Worm (Caenorhabditis elegans) whole organism, L4 larva: Measurements from ENCODE around the gene R09A8.1.
A peak's percentile ranks its signal among the peaks of the same experiment; 100 is the strongest.

Source experiments
- F10B5.3 ChIP-seq: sonication (generic microtip); optimal IDR thresholded peaks from 2 replicates; lab custom pipeline; 2016; ENCODE audit warnings: mild to moderate bottlenecking, missing genetic modification characterization, missing compliant biosample characterization
- F26F4.8 ChIP-seq: fragments of 200-800 bp; sonication (Bioruptor generic); conservative IDR thresholded peaks from 2 replicates; pipeline ENCODE4 v1.3.6; 2022; ENCODE audit warnings: missing genetic modification characterization, missing compliant biosample characterization
- R02D3.7 ChIP-seq: fragments of 150-350 bp; sonication (generic microtip); optimal IDR thresholded peaks from 3 replicates; lab custom pipeline; 2014; ENCODE audit warnings: missing biosample characterization, missing genetic modification characterization
- Y48G9A.11 ChIP-seq: fragments of 200-800 bp; sonication (Bioruptor generic); IDR thresholded peaks from 2 replicates; pipeline ENCODE4 v1.3.6; 2022; ENCODE audit warnings: missing genetic modification reagents, missing genetic modification characterization, missing compliant biosample characterization
- Y5F2A.4 ChIP-seq: fragments of 200-800 bp; sonication (Bioruptor generic); optimal IDR thresholded peaks from 2 replicates; lab custom pipeline; 2018; ENCODE audit warnings: mild to moderate bottlenecking, missing genetic modification characterization, missing compliant biosample characterization
- aha-1 ChIP-seq: fragments of 150-350 bp; peaks from one replicate; lab custom pipeline; 2014; ENCODE audit warnings: missing biosample characterization, missing genetic modification characterization
- ceh-44 ChIP-seq: fragments of 200-800 bp; sonication (Bioruptor generic); IDR thresholded peaks from 2 replicates; pipeline ENCODE4 v1.3.6; 2022; ENCODE audit warnings: missing genetic modification reagents, missing genetic modification characterization, missing compliant biosample characterization
- ceh-62 ChIP-seq: sonication (generic microtip); optimal IDR thresholded peaks from 2 replicates; lab custom pipeline; 2017; ENCODE audit warnings: missing biosample characterization, missing genetic modification characterization
- ceh-82 ChIP-seq: sonication (generic microtip); optimal IDR thresholded peaks from 2 replicates; lab custom pipeline; 2017; ENCODE audit warnings: missing biosample characterization, missing genetic modification characterization
- cey-2 ChIP-seq: sonication (generic microtip); optimal IDR thresholded peaks from 3 replicates; lab custom pipeline; 2017; ENCODE audit warnings: missing genetic modification characterization, mild to moderate bottlenecking, missing compliant biosample characterization, antibody characterized with exemption, borderline replicate concordance; ENCODE audit not compliant: insufficient read depth
- daf-19 ChIP-seq: fragments of 200-800 bp; sonication (Bioruptor generic); conservative IDR thresholded peaks from 2 replicates; pipeline ENCODE4 v1.3.6; 2022; ENCODE audit warnings: missing genetic modification characterization, missing compliant biosample characterization
- daf-8 ChIP-seq: fragments of 200-800 bp; sonication (Bioruptor generic); IDR thresholded peaks from 2 replicates; pipeline ENCODE4 v1.3.6; 2022; ENCODE audit warnings: missing genetic modification characterization, missing compliant biosample characterization
- dmd-6 ChIP-seq: fragments of 200-800 bp; sonication (Bioruptor generic); IDR thresholded peaks from 2 replicates; pipeline ENCODE4 v1.3.6; 2022; ENCODE audit warnings: missing genetic modification reagents, missing genetic modification characterization, missing compliant biosample characterization
- dmd-8 ChIP-seq: fragments of 200-800 bp; sonication (Bioruptor generic); IDR thresholded peaks from 2 replicates; pipeline ENCODE4 v1.3.6; 2022; ENCODE audit warnings: missing genetic modification characterization, missing compliant biosample characterization
- dve-1 ChIP-seq: sonication (generic microtip); optimal IDR thresholded peaks from 2 replicates; lab custom pipeline; 2017; ENCODE audit warnings: antibody characterized with exemption, mild to moderate bottlenecking, missing genetic modification characterization, missing compliant biosample characterization; ENCODE audit not compliant: insufficient read depth
- egl-27 ChIP-seq: sonication (generic microtip); optimal IDR thresholded peaks from 3 replicates; lab custom pipeline; 2017; ENCODE audit warnings: missing biosample characterization, missing genetic modification reagents, missing genetic modification characterization
- egl-43 ChIP-seq: fragments of 200-800 bp; sonication (Bioruptor generic); IDR thresholded peaks from 2 replicates; pipeline ENCODE4 v1.3.6; 2022; ENCODE audit warnings: missing genetic modification reagents, missing genetic modification characterization, missing compliant biosample characterization
- fkh-10 ChIP-seq: fragments of 150-350 bp; optimal IDR thresholded peaks from 2 replicates; lab custom pipeline; 2014; ENCODE audit warnings: missing biosample characterization, missing genetic modification reagents, missing genetic modification characterization
- fos-1 ChIP-seq: fragments of 150-350 bp; optimal IDR thresholded peaks from 2 replicates; lab custom pipeline; 2014; ENCODE audit warnings: missing biosample characterization, missing genetic modification characterization
- gei-8 ChIP-seq: fragments of 200-800 bp; sonication (Bioruptor generic); optimal IDR thresholded peaks from 2 replicates; lab custom pipeline; 2018; ENCODE audit warnings: mild to moderate bottlenecking, missing genetic modification characterization, missing compliant biosample characterization
- hif-1 ChIP-seq, 2 experiments: sonication (generic microtip); optimal IDR thresholded peaks; 2 replicates each; lab custom pipeline; 2016 to 2017; ENCODE audit warnings: missing compliant biosample characterization in 2 of 2, missing genetic modification characterization in 2 of 2, missing genetic modification reagents in 2 of 2, missing genotype in 2 of 2, mild to moderate bottlenecking in 1 of 2
- hmg-1.1 ChIP-seq: fragments of 200-800 bp; sonication (Bioruptor generic); IDR thresholded peaks from 2 replicates; pipeline ENCODE4 v1.3.6; 2022; ENCODE audit warnings: missing genetic modification reagents, missing genetic modification characterization, missing compliant biosample characterization
- lin-1 ChIP-seq: fragments of 200-800 bp; sonication (Bioruptor generic); IDR thresholded peaks from 2 replicates; pipeline ENCODE4 v1.3.6; 2022; ENCODE audit warnings: missing genetic modification reagents, missing genetic modification characterization, missing compliant biosample characterization
- lin-15B ChIP-seq: fragments of 150-350 bp; sonication (generic microtip); optimal IDR thresholded peaks from 3 replicates; lab custom pipeline; 2014; ENCODE audit warnings: missing biosample characterization, missing genetic modification characterization
- lin-29 ChIP-seq: fragments of 200-800 bp; sonication (Bioruptor generic); IDR thresholded peaks from 2 replicates; pipeline ENCODE4 v1.3.6; 2022; ENCODE audit warnings: missing genetic modification reagents, missing genetic modification characterization, missing compliant biosample characterization
- lin-38 ChIP-seq: fragments of 200-800 bp; sonication (Bioruptor generic); IDR thresholded peaks from 2 replicates; pipeline ENCODE4 v1.3.6; 2022; ENCODE audit warnings: missing genetic modification reagents, missing genetic modification characterization, missing compliant biosample characterization
- lin-39 ChIP-seq: fragments of 150-350 bp; optimal IDR thresholded peaks from 2 replicates; lab custom pipeline; 2014; ENCODE audit warnings: missing biosample characterization, missing genetic modification reagents, missing genetic modification characterization
- lsy-2 ChIP-seq, 2 experiments: fragments of 150-350 bp in 1 of 2; sonication (generic microtip) in 1 of 2; optimal IDR thresholded peaks; 2 replicates each; lab custom pipeline; 2014 to 2017; ENCODE audit warnings: missing biosample characterization in 2 of 2, missing genetic modification characterization in 2 of 2
- mdl-1 ChIP-seq, 2 experiments: fragments of 150-350 bp in 1 of 2; sonication (generic microtip) in 1 of 2; optimal IDR thresholded peaks; 2 replicates each; lab custom pipeline; 2014 to 2017; ENCODE audit warnings: missing biosample characterization in 2 of 2, missing genetic modification characterization in 2 of 2
- mep-1 ChIP-seq: fragments of 150-350 bp; sonication (generic microtip); optimal IDR thresholded peaks from 3 replicates; lab custom pipeline; 2014; ENCODE audit warnings: missing biosample characterization, missing genetic modification characterization
- mxl-2 ChIP-seq: fragments of 200-800 bp; sonication (Bioruptor generic); conservative IDR thresholded peaks from 2 replicates; pipeline ENCODE4 v1.3.6; 2022; ENCODE audit warnings: missing genetic modification reagents, missing genetic modification characterization, missing compliant biosample characterization
- mxl-3 ChIP-seq: fragments of 200-800 bp; sonication (Bioruptor generic); optimal IDR thresholded peaks from 2 replicates; lab custom pipeline; 2018; ENCODE audit warnings: mild to moderate bottlenecking, missing genetic modification characterization, missing compliant biosample characterization
- nhr-10 ChIP-seq: fragments of 150-350 bp; optimal IDR thresholded peaks from 2 replicates; lab custom pipeline; 2014; ENCODE audit warnings: missing biosample characterization, missing genetic modification characterization
- nhr-102 ChIP-seq: sonication (generic microtip); optimal IDR thresholded peaks from 2 replicates; lab custom pipeline; 2016; ENCODE audit warnings: mild to moderate bottlenecking, missing genetic modification characterization, moderate library complexity, missing compliant biosample characterization
- nhr-28 ChIP-seq: fragments of 150-350 bp; optimal IDR thresholded peaks from 2 replicates; lab custom pipeline; 2014; ENCODE audit warnings: missing biosample characterization, missing genetic modification characterization
- nhr-41 ChIP-seq: fragments of 200-800 bp; sonication (Bioruptor generic); IDR thresholded peaks from 2 replicates; pipeline ENCODE4 v1.3.6; 2022; ENCODE audit warnings: missing genetic modification reagents, missing genetic modification characterization, missing compliant biosample characterization
- nhr-42 ChIP-seq: fragments of 200-800 bp; sonication (Bioruptor generic); IDR thresholded peaks from 2 replicates; pipeline ENCODE4 v1.3.6; 2022; ENCODE audit warnings: missing genetic modification characterization, missing compliant biosample characterization
- nhr-48 ChIP-seq: sonication (generic microtip); optimal IDR thresholded peaks from 2 replicates; lab custom pipeline; 2016; ENCODE audit warnings: mild to moderate bottlenecking, missing genetic modification characterization, missing compliant biosample characterization
- pha-4 ChIP-seq, 2 experiments: fragments of 150-350 bp in 1 of 2; fragments of 200-800 bp in 1 of 2; sonication (Bioruptor generic) in 1 of 2; IDR thresholded peaks in 1 of 2; optimal IDR thresholded peaks in 1 of 2; 2 replicates each; pipeline versions ENCODE4 v1.3.6 to Lab custom; 2014 to 2022; ENCODE audit warnings: missing genetic modification characterization in 2 of 2, missing genetic modification reagents in 2 of 2, missing biosample characterization in 1 of 2, missing compliant biosample characterization in 1 of 2
- php-3 ChIP-seq: fragments of 200-800 bp; sonication (Bioruptor generic); IDR thresholded peaks from 2 replicates; pipeline ENCODE4 v1.3.6; 2022; ENCODE audit warnings: missing genetic modification reagents, missing genetic modification characterization, missing compliant biosample characterization
- rbr-2 ChIP-seq: sonication (generic microtip); optimal IDR thresholded peaks from 2 replicates; lab custom pipeline; 2016; ENCODE audit warnings: missing genotype, missing genetic modification characterization, missing compliant biosample characterization
- sdz-12 ChIP-seq: fragments of 200-800 bp; sonication (Bioruptor generic); optimal IDR thresholded peaks from 2 replicates; lab custom pipeline; 2018; ENCODE audit warnings: mild to moderate bottlenecking, missing genetic modification characterization, missing compliant biosample characterization
- set-16 ChIP-seq: fragments of 200-800 bp; sonication (Bioruptor generic); IDR thresholded peaks from 2 replicates; pipeline ENCODE4 v1.3.6; 2022; ENCODE audit warnings: missing genetic modification reagents, missing genetic modification characterization, missing compliant biosample characterization
- spr-1 ChIP-seq: sonication (generic microtip); optimal IDR thresholded peaks from 2 replicates; lab custom pipeline; 2016; ENCODE audit warnings: mild to moderate bottlenecking, missing genetic modification characterization, missing compliant biosample characterization
- spr-3 ChIP-seq: fragments of 200-800 bp; sonication (Bioruptor generic); optimal IDR thresholded peaks from 2 replicates; lab custom pipeline; 2018; ENCODE audit warnings: mild to moderate bottlenecking, missing genetic modification characterization, missing compliant biosample characterization
- tra-1 ChIP-seq: fragments of 200-800 bp; sonication (Bioruptor generic); IDR thresholded peaks from 2 replicates; pipeline ENCODE4 v1.3.6; 2022; ENCODE audit warnings: missing genetic modification reagents, missing genetic modification characterization, missing compliant biosample characterization
- unc-130 ChIP-seq: sonication (generic microtip); optimal IDR thresholded peaks from 2 replicates; lab custom pipeline; 2016; ENCODE audit warnings: missing genetic modification reagents, missing genetic modification characterization, missing compliant biosample characterization
- zfp-2 ChIP-seq: sonication (generic microtip); optimal IDR thresholded peaks from 2 replicates; lab custom pipeline; 2016; ENCODE audit warnings: mild to moderate bottlenecking, missing genetic modification characterization, missing compliant biosample characterization
- ztf-11 ChIP-seq: fragments of 150-350 bp; optimal IDR thresholded peaks from 2 replicates; lab custom pipeline; 2014; ENCODE audit warnings: missing biosample characterization, missing genetic modification characterization

The R09A8.1 gene

ce11 chrX:12627797-12628196, 14.2 kb downstream of the R09A8.1 start (continued):
- TF ChIP-seq sdz-12 (GFP tag; lab: Kevin White, UChicago) = no peak
- TF ChIP-seq R02D3.7 (tag; lab: Kevin White, UChicago) = no peak
- TF ChIP-seq mxl-2 = peak; percentile 54; the same call in 1 of the 2 replicates
- TF ChIP-seq egl-43 = no peak
- no peak for TF ChIP-seq lsy-2 (tag; optimal IDR thresholded peaks at IDR 0.05; lab: Kevin White, UChicago)
- TF ChIP-seq pha-4 (GFP tag; IDR thresholded peaks at IDR 0.05; lab: Robert Waterston, UW) = no peak
- no peak for TF ChIP-seq pha-4 (tag; optimal IDR thresholded peaks at IDR 0.05; lab: Kevin White, UChicago)
- no peak for TF ChIP-seq ceh-44 (GFP tag; lab: Robert Waterston, UW)
- TF ChIP-seq nhr-42 (GFP tag; lab: Robert Waterston, UW) = no peak
- 0 out of 2 replicates have a peak, but pooled peaks have one; percentile 22 for TF ChIP-seq lin-1 (GFP tag; lab: Robert Waterston, UW)
- peak; percentile 85 for TF ChIP-seq nhr-28
- no peak for TF ChIP-seq dmd-8 (GFP tag; lab: Robert Waterston, UW)
- TF ChIP-seq ceh-82 = no peak
- TF ChIP-seq dmd-6 (GFP tag; lab: Robert Waterston, UW) = peak; percentile 85
- no peak for TF ChIP-seq set-16 (GFP tag; lab: Robert Waterston, UW)
- no peak for TF ChIP-seq lin-39 (tag; lab: Kevin White, UChicago)
- peak; percentile 82 for TF ChIP-seq dve-1
- no peak for TF ChIP-seq fkh-10 (GFP tag; lab: Kevin White, UChicago)
- no peak for TF ChIP-seq daf-19
- TF ChIP-seq F10B5.3 (tag; lab: Kevin White, UChicago) = no peak
- no peak for TF ChIP-seq lin-29
- no peak for TF ChIP-seq spr-3 (GFP tag; lab: Kevin White, UChicago)
- no peak for TF ChIP-seq Y48G9A.11 (GFP tag; lab: Robert Waterston, UW)
- peak; percentile 20 for TF ChIP-seq mep-1
- TF ChIP-seq zfp-2 = no peak
- TF ChIP-seq gei-8 (GFP tag; lab: Kevin White, UChicago) = no peak
- TF ChIP-seq lin-15B (tag; lab: Kevin White, UChicago) = no peak
- TF ChIP-seq tra-1 = 0 out of 2 replicates have a peak, but pooled peaks have one; percentile 51
- TF ChIP-seq mdl-1 (tag; optimal IDR thresholded peaks at IDR 0.05; lab: Kevin White, UChicago) = peak in 1 of 2 experiments; percentile 69
- TF ChIP-seq cey-2 (tag; lab: Kevin White, UChicago) = no peak
- TF ChIP-seq hif-1 (tag; optimal IDR thresholded peaks at IDR 0.05; lab: Kevin White, UChicago) = no peak
- TF ChIP-seq nhr-41 (GFP tag; lab: Robert Waterston, UW) = no peak
- TF ChIP-seq php-3 (GFP tag; lab: Robert Waterston, UW) = peak; percentile 36; the same call in 1 of the 2 replicates
- TF ChIP-seq unc-130 (GFP tag; lab: Kevin White, UChicago) = no peak
- TF ChIP-seq nhr-102 (tag; lab: Kevin White, UChicago) = no peak
- no peak for TF ChIP-seq fos-1 (tag; lab: Kevin White, UChicago)
- TF ChIP-seq lin-38 (GFP tag; lab: Robert Waterston, UW) = no peak
- TF ChIP-seq, all 104 proteins: peak for 22

ce11 chrX:12629257-12629656, 15.7 kb downstream of the R09A8.1 start:
- TF ChIP-seq Y48G9A.11 (GFP tag; lab: Robert Waterston, UW) (peak; percentile 28; the same call in 1 of the 2 replicates), aha-1 (tag; lab: Kevin White, UChicago) (peak; percentile 87), hmg-1.1 (GFP tag; lab: Robert Waterston, UW) (peak; percentile 71), daf-8 (GFP tag; lab: Robert Waterston, UW) (no peak), mxl-2 (no peak), ztf-11 (tag; lab: Kevin White, UChicago) (no peak), mdl-1 (tag; optimal IDR thresholded peaks at IDR 0.05; lab: Kevin White, UChicago) (peak; percentile 63 to 84), mxl-3 (peak; percentile 4), nhr-48 (tag; lab: Kevin White, UChicago) (no peak), nhr-42 (GFP tag; lab: Robert Waterston, UW) (no peak), dmd-6 (GFP tag; lab: Robert Waterston, UW) (peak; percentile 8; the same call in 1 of the 2 replicates), rbr-2 (tag; lab: Kevin White, UChicago) (peak; percentile 22), unc-130 (GFP tag; lab: Kevin White, UChicago) (no peak), spr-1 (tag; lab: Kevin White, UChicago) (no peak), nhr-10 (no peak), ceh-62 (tag; lab: Kevin White, UChicago) (no peak), lin-1 (GFP tag; lab: Robert Waterston, UW) (0 out of 2 replicates have a peak, but pooled peaks have one; percentile 19), Y5F2A.4 (GFP tag; lab: Kevin White, UChicago) (no peak), egl-43 (peak; percentile 54; the same call in 1 of the 2 replicates), fkh-10 (GFP tag; lab: Kevin White, UChicago) (peak; percentile 74), F26F4.8 (GFP tag; lab: Robert Waterston, UW) (no peak), egl-27 (tag; lab: Kevin White, UChicago) (no peak), hif-1 (tag; optimal IDR thresholded peaks at IDR 0.05; lab: Kevin White, UChicago) (peak in 1 of 2 experiments; percentile 18), set-16 (GFP tag; lab: Robert Waterston, UW) (peak; percentile 61)
